Worm (Caenorhabditis elegans): ENCODE results near the gene srw-11.

- no peak for TF ChIP-seq sox-2 (GFP tag; IDR thresholded peaks at IDR 0.05)
- no peak for TF ChIP-seq unc-86 (tag; optimal IDR thresholded peaks at IDR 0.05)
- no peak for TF ChIP-seq dve-1 (tag; optimal IDR thresholded peaks at IDR 0.05)
- TF ChIP-seq ttx-3 (tag; optimal IDR thresholded peaks at IDR 0.05): no peak
- TF ChIP-seq lin-11 (tag; optimal IDR thresholded peaks at IDR 0.05): no peak
- no peak for TF ChIP-seq nhr-11 (tag; optimal IDR thresholded peaks at IDR 0.05)
- no peak for TF ChIP-seq syd-9 (tag; optimal IDR thresholded peaks at IDR 0.05)
- no peak for TF ChIP-seq nfya-1 (tag; optimal IDR thresholded peaks at IDR 0.05)
Measured at ce11 chrV:15268302-15268701, 28.2 kb upstream of the srw-11 start, which contains the start of gene srw-22.
